Fruit fly (Drosophila melanogaster): ENCODE data around the gene CG7290.
A peak's percentile ranks its signal among the peaks of the same experiment; 100 is the strongest.

The CG7290 gene

dm6 chr3L:20199569-20200247, 6.1 kb downstream of the CG7290 start, which contains the start of gene CG42833:
Gene CG42833, plus strand, starts transcription at chr3L:20200093.
- peak; percentile 38 for TF ChIP-seq cwo (GFP tag; optimal IDR thresholded peaks at IDR 0.05)
- no peak for TF ChIP-seq CG33213 (GFP tag; optimal IDR thresholded peaks at IDR 0.05)
- no peak for TF ChIP-seq CG3163 (GFP tag; optimal IDR thresholded peaks at IDR 0.05)
- TF ChIP-seq sens (GFP tag) = peak; percentile 24
- no peak for TF ChIP-seq psq (GFP tag; optimal IDR thresholded peaks at IDR 0.05)
- TF ChIP-seq CG34376 (GFP tag; optimal IDR thresholded peaks at IDR 0.05) = peak; percentile 25
- TF ChIP-seq CTCF (GFP tag; optimal IDR thresholded peaks at IDR 0.05) = peak; percentile 24
- TF ChIP-seq chinmo (GFP tag; IDR thresholded peaks at IDR 0.05; ENCODE audit: partially characterized antibody) = 0 out of 4 replicates have a peak, but pooled peaks have one; percentile 7
- TF ChIP-seq CG7745 (tag; optimal IDR thresholded peaks at IDR 0.05) = no peak
- 0 out of 2 replicates have a peak, but pooled peaks have one; percentile 5 for TF ChIP-seq Bgb (GFP tag; IDR thresholded peaks at IDR 0.05; ENCODE audit: partially characterized antibody)
- TF ChIP-seq Pdp1 (GFP tag; optimal IDR thresholded peaks at IDR 0.05) = peak in 1 of 2 experiments; percentile 33
- TF ChIP-seq exex (tag; optimal IDR thresholded peaks at IDR 0.05) = peak; percentile 83
- no peak for TF ChIP-seq CG12942 (GFP tag; optimal IDR thresholded peaks at IDR 0.05)
- peak; percentile 92 for TF ChIP-seq mirr (GFP tag; optimal IDR thresholded peaks at IDR 0.05)
- peak; percentile 88 for TF ChIP-seq grn (GFP tag; optimal IDR thresholded peaks at IDR 0.05)

- TF ChIP-seq cwo (GFP tag; optimal IDR thresholded peaks at IDR 0.05) (peak; percentile 63), pita (GFP tag; optimal IDR thresholded peaks at IDR 0.05) (no peak), dm (GFP tag; optimal IDR thresholded peaks at IDR 0.05) (no peak), lab (GFP tag; optimal IDR thresholded peaks at IDR 0.05) (no peak), Lim3 (GFP tag; IDR thresholded peaks at IDR 0.05) (no peak), CG1603 (tag; optimal IDR thresholded peaks at IDR 0.05) (no peak), CG6791 (GFP tag; IDR thresholded peaks at IDR 0.05; ENCODE audit: partially characterized antibody) (no peak), CG7963 (GFP tag; IDR thresholded peaks at IDR 0.05; ENCODE audit: partially characterized antibody) (no peak), stc (GFP tag; IDR thresholded peaks at IDR 0.05) (no peak), CG18262 (tag; optimal IDR thresholded peaks at IDR 0.05) (no peak), CG10462 (GFP tag; optimal IDR thresholded peaks at IDR 0.05) (no peak), Adf1 (GFP tag; IDR thresholded peaks at IDR 0.05) (peak; percentile 18; the same call in 1 of the 2 replicates), BtbVII (GFP tag; optimal IDR thresholded peaks at IDR 0.05) (peak; percentile 56), CG32767 (GFP tag; IDR thresholded peaks at IDR 0.05) (no peak), Doc3 (GFP tag; IDR thresholded peaks at IDR 0.05; ENCODE audit: partially characterized antibody) (no peak), dati (GFP tag; IDR thresholded peaks at IDR 0.05) (no peak), sens (GFP tag) (no peak), CG2889 (GFP tag; IDR thresholded peaks at IDR 0.05) (no peak), D19B (GFP tag; optimal IDR thresholded peaks at IDR 0.05) (peak; percentile 39), H2.0 (GFP tag; IDR thresholded peaks at IDR 0.05) (no peak), nmo (GFP tag; optimal IDR thresholded peaks at IDR 0.05) (no peak), Ada2b (GFP tag; IDR thresholded peaks at IDR 0.05) (no peak), slou (GFP tag; optimal IDR thresholded peaks at IDR 0.05) (no peak), Hr39 (optimal IDR thresholded peaks at IDR 0.05) (no peak), CG12236 (GFP tag; optimal IDR thresholded peaks at IDR 0.05) (no peak), Asciz (GFP tag; optimal IDR thresholded peaks at IDR 0.05) (no peak), D (optimal IDR thresholded peaks at IDR 0.05) (no peak), D (GFP tag; optimal IDR thresholded peaks at IDR 0.05) (no peak), CG17912 (GFP tag; optimal IDR thresholded peaks at IDR 0.05) (no peak), CrebB (tag; optimal IDR thresholded peaks at IDR 0.05) (no peak), rib (GFP tag; IDR thresholded peaks at IDR 0.05) (peak; percentile 56; the same call in 1 of the 2 replicates), CG14965 (GFP tag; optimal IDR thresholded peaks at IDR 0.05; ENCODE audit: borderline replicate concordance) (no peak), Elba2 (GFP tag; optimal IDR thresholded peaks at IDR 0.05) (no peak), gsb (GFP tag; IDR thresholded peaks at IDR 0.05) (no peak), CG32772 (GFP tag; IDR thresholded peaks at IDR 0.05) (no peak), Dad (GFP tag; optimal IDR thresholded peaks at IDR 0.05) (no peak), CG8765 (GFP tag; IDR thresholded peaks at IDR 0.05) (no peak)
Measured at dm6 chr3L:20198138-20198559, 7.7 kb downstream of the CG7290 start, which contains the start of gene CG42674. Gene CG42674, minus strand, starts transcription at chr3L:20198317.

Data from whole organism, embryonic.